Worm (Caenorhabditis elegans) whole organism, L3 larva: ENCODE data around the gene cup-16.
A peak's percentile ranks its signal among the peaks of the same experiment; 100 is the strongest.

Source experiments
- R02D3.7 ChIP-seq: fragments of 150-350 bp; optimal IDR thresholded peaks from 2 replicates; lab custom pipeline; 2014; ENCODE audit warnings: missing biosample characterization, missing genetic modification characterization
- ZK546.5 ChIP-seq: sonication (generic microtip); optimal IDR thresholded peaks from 2 replicates; lab custom pipeline; 2017; ENCODE audit warnings: missing biosample characterization, missing genetic modification characterization
- aly-2 ChIP-seq: fragments of 150-350 bp; optimal IDR thresholded peaks from 2 replicates; lab custom pipeline; 2014; ENCODE audit warnings: missing biosample characterization, missing genetic modification characterization
- ama-1 ChIP-seq: fragments of 150-350 bp; optimal IDR thresholded peaks from 2 replicates; lab custom pipeline; 2018
- ceh-16 ChIP-seq: sonication (generic microtip); optimal IDR thresholded peaks from 2 replicates; lab custom pipeline; 2017; ENCODE audit warnings: missing biosample characterization, missing genetic modification characterization
- ceh-28 ChIP-seq: fragments of 150-350 bp; optimal IDR thresholded peaks from 2 replicates; lab custom pipeline; 2014; ENCODE audit warnings: missing biosample characterization, missing genetic modification reagents, missing genetic modification characterization
- ceh-82 ChIP-seq: fragments of 150-350 bp; optimal IDR thresholded peaks from 2 replicates; lab custom pipeline; 2014; ENCODE audit warnings: missing biosample characterization, missing genetic modification characterization
- ceh-9 ChIP-seq: sonication (generic microtip); optimal IDR thresholded peaks from 2 replicates; lab custom pipeline; 2018; ENCODE audit warnings: missing biosample characterization, missing genetic modification characterization
- daf-12 ChIP-seq: fragments of 150-350 bp; optimal IDR thresholded peaks from 2 replicates; lab custom pipeline; 2014; ENCODE audit warnings: missing biosample characterization, missing genetic modification reagents, missing genetic modification characterization
- egl-27 ChIP-seq: sonication (generic microtip); optimal IDR thresholded peaks from 4 replicates; lab custom pipeline; 2017; ENCODE audit warnings: missing biosample characterization, missing genetic modification reagents, missing genetic modification characterization
- egl-5 ChIP-seq: fragments of 150-350 bp; optimal IDR thresholded peaks from 2 replicates; lab custom pipeline; 2017; ENCODE audit warnings: missing biosample characterization, missing genetic modification reagents, missing genetic modification characterization, inconsistent platforms
- elt-1 ChIP-seq: fragments of 150-350 bp; optimal IDR thresholded peaks from 2 replicates; lab custom pipeline; 2014; ENCODE audit warnings: missing biosample characterization, missing genetic modification characterization
- elt-2 ChIP-seq: sonication (generic microtip); optimal IDR thresholded peaks from 2 replicates; lab custom pipeline; 2016; ENCODE audit warnings: missing genetic modification reagents, mild to moderate bottlenecking, missing genetic modification characterization, missing compliant biosample characterization
- elt-3 ChIP-seq, 3 experiments: fragments of 150-350 bp in 1 of 3; sonication (generic microtip) in 2 of 3; optimal IDR thresholded peaks; 2 replicates in 2 of 3; 4 replicates in 1 of 3; lab custom pipeline; 2014 to 2017; ENCODE audit warnings: missing biosample characterization in 3 of 3, missing genetic modification characterization in 3 of 3
- eor-1 ChIP-seq, 2 experiments: fragments of 150-350 bp; optimal IDR thresholded peaks; 2 replicates each; lab custom pipeline; 2014 to 2018; ENCODE audit warnings: missing biosample characterization in 2 of 2, missing genetic modification characterization in 2 of 2
- fkh-2 ChIP-seq: fragments of 150-350 bp; optimal IDR thresholded peaks from 2 replicates; lab custom pipeline; 2014; ENCODE audit warnings: missing biosample characterization, missing genetic modification reagents, missing genetic modification characterization
- fos-1 ChIP-seq: fragments of 150-350 bp; optimal IDR thresholded peaks from 2 replicates; lab custom pipeline; 2014; ENCODE audit warnings: missing biosample characterization, missing genetic modification characterization
- jun-1 ChIP-seq: fragments of 150-350 bp; optimal IDR thresholded peaks from 2 replicates; lab custom pipeline; 2014; ENCODE audit warnings: missing biosample characterization, missing genetic modification reagents, missing genetic modification characterization
- lin-15B ChIP-seq: fragments of 150-350 bp; optimal IDR thresholded peaks from 2 replicates; lab custom pipeline; 2014; ENCODE audit warnings: missing biosample characterization, missing genetic modification characterization
- lin-39 ChIP-seq: fragments of 150-350 bp; optimal IDR thresholded peaks from 2 replicates; lab custom pipeline; 2018; ENCODE audit warnings: missing biosample characterization, missing genetic modification reagents, missing genetic modification characterization
- lsy-12 ChIP-seq: sonication (generic microtip); optimal IDR thresholded peaks from 2 replicates; lab custom pipeline; 2016; ENCODE audit warnings: mild to moderate bottlenecking, missing genetic modification characterization, missing compliant biosample characterization
- mdl-1 ChIP-seq: fragments of 150-350 bp; optimal IDR thresholded peaks from 2 replicates; lab custom pipeline; 2014; ENCODE audit warnings: missing biosample characterization, missing genetic modification characterization
- mml-1 ChIP-seq: fragments of 150-350 bp; sonication (generic microtip); optimal IDR thresholded peaks from 3 replicates; lab custom pipeline; 2014; ENCODE audit warnings: missing biosample characterization, missing genetic modification characterization
- nfya-1 ChIP-seq: sonication (generic microtip); optimal IDR thresholded peaks from 2 replicates; lab custom pipeline; 2017; ENCODE audit warnings: missing genetic modification characterization, mild to moderate bottlenecking, missing compliant biosample characterization, antibody characterized with exemption, moderate library complexity; ENCODE audit not compliant: insufficient read depth
- nhr-11 ChIP-seq: fragments of 150-350 bp; optimal IDR thresholded peaks from 2 replicates; lab custom pipeline; 2014; ENCODE audit warnings: missing biosample characterization, missing genetic modification characterization
- nhr-12 ChIP-seq: fragments of 150-350 bp; optimal IDR thresholded peaks from 2 replicates; lab custom pipeline; 2014; ENCODE audit warnings: missing biosample characterization, missing genetic modification characterization
- nhr-23 ChIP-seq: fragments of 150-350 bp; optimal IDR thresholded peaks from 2 replicates; lab custom pipeline; 2014; ENCODE audit warnings: missing biosample characterization, missing genetic modification reagents, missing genetic modification characterization
- nhr-237 ChIP-seq: fragments of 150-350 bp; optimal IDR thresholded peaks from 2 replicates; lab custom pipeline; 2014; ENCODE audit warnings: missing biosample characterization, missing genetic modification characterization
- nhr-25 ChIP-seq: sonication (generic microtip); optimal IDR thresholded peaks from 2 replicates; lab custom pipeline; 2017; ENCODE audit warnings: missing biosample characterization, missing genetic modification characterization
- nhr-28 ChIP-seq: fragments of 150-350 bp; optimal IDR thresholded peaks from 2 replicates; lab custom pipeline; 2014; ENCODE audit warnings: missing biosample characterization, missing genetic modification characterization
- nhr-43 ChIP-seq: sonication (generic microtip); optimal IDR thresholded peaks from 2 replicates; lab custom pipeline; 2016; ENCODE audit warnings: mild to moderate bottlenecking, missing genetic modification characterization, missing compliant biosample characterization; ENCODE audit not compliant: poor library complexity, severe bottlenecking
- nhr-67 ChIP-seq: fragments of 150-350 bp; optimal IDR thresholded peaks from 2 replicates; lab custom pipeline; 2014; ENCODE audit warnings: missing biosample characterization, missing genetic modification characterization
- nhr-77 ChIP-seq: fragments of 150-350 bp; optimal IDR thresholded peaks from 2 replicates; lab custom pipeline; 2014; ENCODE audit warnings: missing biosample characterization, missing genetic modification characterization
- pha-4 ChIP-seq: fragments of 150-350 bp; optimal IDR thresholded peaks from 2 replicates; lab custom pipeline; 2014; ENCODE audit warnings: missing biosample characterization, missing genetic modification reagents, missing genetic modification characterization
- pqm-1 ChIP-seq: fragments of 150-350 bp; optimal IDR thresholded peaks from 2 replicates; lab custom pipeline; 2017; ENCODE audit warnings: missing biosample characterization, missing genetic modification characterization, inconsistent platforms
- sea-2 ChIP-seq: fragments of 150-350 bp; sonication (generic microtip); optimal IDR thresholded peaks from 4 replicates; lab custom pipeline; 2014; ENCODE audit warnings: missing biosample characterization, missing genetic modification reagents, missing genetic modification characterization
- snpc-4 ChIP-seq: fragments of 150-350 bp; optimal IDR thresholded peaks from 2 replicates; lab custom pipeline; 2014; ENCODE audit warnings: missing biosample characterization, missing genetic modification characterization
- tbx-2 ChIP-seq: sonication (generic microtip); optimal IDR thresholded peaks from 2 replicates; lab custom pipeline; 2016; ENCODE audit warnings: mild to moderate bottlenecking, missing genetic modification characterization, missing compliant biosample characterization
- unc-39 ChIP-seq: sonication (generic microtip); optimal IDR thresholded peaks from 4 replicates; lab custom pipeline; 2017; ENCODE audit warnings: missing biosample characterization, missing genetic modification characterization
- unc-62 ChIP-seq: fragments of 150-350 bp; sonication (generic microtip); optimal IDR thresholded peaks from 4 replicates; lab custom pipeline; 2014; ENCODE audit warnings: missing biosample characterization, missing genetic modification reagents, missing genetic modification characterization
- zag-1 ChIP-seq: fragments of 150-350 bp; optimal IDR thresholded peaks from 2 replicates; lab custom pipeline; 2014; ENCODE audit warnings: missing biosample characterization, missing genetic modification characterization

Gene cup-16

ce11 chrII:8742972-8743371, 36.0 kb downstream of the cup-16 start:
- no peak for TF ChIP-seq tbx-2 (tag; lab: Kevin White, UChicago)
- TF ChIP-seq lin-15B (tag; lab: Kevin White, UChicago) = peak; percentile 21

ce11 chrII:8743379-8744173, 36.6 kb downstream of the cup-16 start, which contains the start of gene mak-1:
Gene mak-1 (plus strand): TSS chrII:8744071.
- TF ChIP-seq pha-4 (tag; lab: Kevin White, UChicago) (no peak), nhr-11 (no peak), mml-1 (no peak), egl-5 (tag; lab: Kevin White, UChicago) (no peak), ceh-82 (tag; lab: Kevin White, UChicago) (no peak), elt-2 (peak; percentile 90), ZK546.5 (tag; lab: Kevin White, UChicago) (no peak), nfya-1 (peak; percentile 76), nhr-25 (tag; lab: Kevin White, UChicago) (peak; percentile 55), egl-27 (tag; lab: Kevin White, UChicago) (no peak), elt-1 (tag; lab: Kevin White, UChicago) (no peak), snpc-4 (tag; lab: Kevin White, UChicago) (no peak), ceh-16 (tag; lab: Kevin White, UChicago) (no peak), nhr-43 (tag; lab: Kevin White, UChicago) (peak; percentile 65), ceh-28 (tag; lab: Kevin White, UChicago) (no peak), tbx-2 (tag; lab: Kevin White, UChicago) (no peak), nhr-12 (tag; lab: Kevin White, UChicago) (no peak), unc-62 (no peak), nhr-237 (tag; lab: Kevin White, UChicago) (no peak), jun-1 (tag; lab: Kevin White, UChicago) (peak; percentile 75), nhr-28 (tag; lab: Kevin White, UChicago) (no peak), mdl-1 (tag; lab: Kevin White, UChicago) (no peak), ceh-9 (no peak), daf-12 (no peak), eor-1 (tag; optimal IDR thresholded peaks at IDR 0.05; lab: Kevin White, UChicago) (no peak), fos-1 (no peak), unc-39 (tag; lab: Kevin White, UChicago) (no peak), nhr-67 (tag; lab: Kevin White, UChicago) (no peak), lin-39 (tag; lab: Kevin White, UChicago) (peak; percentile 30), zag-1 (tag; lab: Kevin White, UChicago) (no peak), pqm-1 (peak; percentile 46), nhr-23 (tag; lab: Kevin White, UChicago) (peak; percentile 17), lsy-12 (no peak), R02D3.7 (tag; lab: Kevin White, UChicago) (no peak), ama-1 (peak; percentile 94), fkh-2 (no peak), aly-2 (tag; lab: Kevin White, UChicago) (no peak), lin-15B (tag; lab: Kevin White, UChicago) (no peak), elt-3 (tag; optimal IDR thresholded peaks at IDR 0.05; lab: Kevin White, UChicago) (no peak), nhr-77 (no peak), sea-2 (GFP tag; lab: Kevin White, UChicago) (no peak)
- TF ChIP-seq, all 47 proteins: peak for 9
